Fruit fly (Drosophila melanogaster) whole organism: ENCODE measurements around the gene PolA2.

ENCODE experiments used
- pan ChIP-seq: fragments of >200 bp; optimal IDR thresholded peaks from 2 replicates; lab custom pipeline; 2017
- usp ChIP-seq: fragments of >200 bp; optimal IDR thresholded peaks from 2 replicates; lab custom pipeline; 2017; ENCODE audit warnings: missing biosample characterization, missing genetic modification characterization, mixed read lengths

DNA sequence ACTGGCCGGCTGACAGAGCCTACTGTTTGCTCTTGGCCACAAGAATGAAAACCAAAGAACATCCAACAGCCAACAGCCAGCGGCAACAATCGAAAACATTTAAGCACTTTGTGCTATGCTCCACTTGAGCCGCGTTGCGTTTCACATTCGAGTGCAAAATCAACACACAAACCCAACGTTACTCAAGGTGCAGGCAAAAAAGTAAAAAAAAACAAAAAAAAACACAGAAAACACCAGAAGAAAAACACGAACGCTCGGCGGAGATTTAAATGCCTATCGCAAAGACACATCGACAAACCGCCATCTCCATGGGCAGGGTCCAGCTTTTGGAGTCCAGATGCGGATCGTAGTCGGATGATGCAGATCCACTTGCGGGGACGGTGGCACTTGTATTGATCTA lies 35.1 kb upstream of the PolA2 start:
- TF ChIP-seq pan, result no peak
- no peak for TF ChIP-seq usp (GFP tag; lab: Kevin White, UChicago)
